Worm (Caenorhabditis elegans) whole organism, L4 larva: ENCODE results near the gene srsx-6.
A peak's percentile ranks its signal among the peaks of the same experiment; 100 is the strongest.

Experiments used
- D1046.2 ChIP-seq: fragments of 200-800 bp; sonication (Bioruptor generic); IDR thresholded peaks from 2 replicates; pipeline ENCODE4 v1.3.6; 2022; ENCODE audit warnings: missing genetic modification characterization, missing compliant biosample characterization
- F10B5.3 ChIP-seq: sonication (generic microtip); optimal IDR thresholded peaks from 2 replicates; lab custom pipeline; 2016; ENCODE audit warnings: mild to moderate bottlenecking, missing genetic modification characterization, missing compliant biosample characterization
- T20F7.1 ChIP-seq: fragments of 200-800 bp; sonication (Bioruptor generic); optimal IDR thresholded peaks from 2 replicates; lab custom pipeline; 2018; ENCODE audit warnings: mild to moderate bottlenecking, missing genetic modification characterization, missing compliant biosample characterization
- T26A8.4 ChIP-seq: fragments of 200-800 bp; sonication (Bioruptor generic); IDR thresholded peaks from 2 replicates; pipeline ENCODE4 v1.3.6; 2022; ENCODE audit warnings: missing genetic modification characterization, missing compliant biosample characterization
- Y48G9A.11 ChIP-seq: fragments of 200-800 bp; sonication (Bioruptor generic); IDR thresholded peaks from 2 replicates; pipeline ENCODE4 v1.3.6; 2022; ENCODE audit warnings: missing genetic modification reagents, missing genetic modification characterization, missing compliant biosample characterization
- aha-1 ChIP-seq: fragments of 150-350 bp; peaks from one replicate; lab custom pipeline; 2014; ENCODE audit warnings: missing biosample characterization, missing genetic modification characterization
- ceh-44 ChIP-seq: fragments of 200-800 bp; sonication (Bioruptor generic); IDR thresholded peaks from 2 replicates; pipeline ENCODE4 v1.3.6; 2022; ENCODE audit warnings: missing genetic modification reagents, missing genetic modification characterization, missing compliant biosample characterization
- daf-16 ChIP-seq, 3 experiments: sonication (generic microtip); optimal IDR thresholded peaks; 2 replicates each; lab custom pipeline; 2016 to 2017; ENCODE audit warnings: missing genetic modification characterization in 3 of 3, missing genetic modification reagents in 3 of 3, mild to moderate bottlenecking in 2 of 3, missing compliant biosample characterization in 2 of 3, missing biosample characterization in 1 of 3, moderate library complexity in 1 of 3
- daf-19 ChIP-seq: fragments of 200-800 bp; sonication (Bioruptor generic); conservative IDR thresholded peaks from 2 replicates; pipeline ENCODE4 v1.3.6; 2022; ENCODE audit warnings: missing genetic modification characterization, missing compliant biosample characterization
- daf-8 ChIP-seq: fragments of 200-800 bp; sonication (Bioruptor generic); IDR thresholded peaks from 2 replicates; pipeline ENCODE4 v1.3.6; 2022; ENCODE audit warnings: missing genetic modification characterization, missing compliant biosample characterization
- dmd-6 ChIP-seq: fragments of 200-800 bp; sonication (Bioruptor generic); IDR thresholded peaks from 2 replicates; pipeline ENCODE4 v1.3.6; 2022; ENCODE audit warnings: missing genetic modification reagents, missing genetic modification characterization, missing compliant biosample characterization
- dmd-9 ChIP-seq: fragments of 200-800 bp; sonication (Bioruptor generic); IDR thresholded peaks from 2 replicates; pipeline ENCODE4 v1.3.6; 2022; ENCODE audit warnings: missing genetic modification reagents, missing genetic modification characterization, missing compliant biosample characterization
- dpl-1 ChIP-seq: fragments of 150-350 bp; optimal IDR thresholded peaks from 2 replicates; lab custom pipeline; 2014; ENCODE audit warnings: missing biosample characterization, missing genetic modification reagents, missing genetic modification characterization
- egl-43 ChIP-seq: fragments of 200-800 bp; sonication (Bioruptor generic); IDR thresholded peaks from 2 replicates; pipeline ENCODE4 v1.3.6; 2022; ENCODE audit warnings: missing genetic modification reagents, missing genetic modification characterization, missing compliant biosample characterization
- fkh-10 ChIP-seq: fragments of 150-350 bp; optimal IDR thresholded peaks from 2 replicates; lab custom pipeline; 2014; ENCODE audit warnings: missing biosample characterization, missing genetic modification reagents, missing genetic modification characterization
- fos-1 ChIP-seq: fragments of 150-350 bp; optimal IDR thresholded peaks from 2 replicates; lab custom pipeline; 2014; ENCODE audit warnings: missing biosample characterization, missing genetic modification characterization
- gei-8 ChIP-seq: fragments of 200-800 bp; sonication (Bioruptor generic); optimal IDR thresholded peaks from 2 replicates; lab custom pipeline; 2018; ENCODE audit warnings: mild to moderate bottlenecking, missing genetic modification characterization, missing compliant biosample characterization
- hmg-1.1 ChIP-seq: fragments of 200-800 bp; sonication (Bioruptor generic); IDR thresholded peaks from 2 replicates; pipeline ENCODE4 v1.3.6; 2022; ENCODE audit warnings: missing genetic modification reagents, missing genetic modification characterization, missing compliant biosample characterization
- lin-38 ChIP-seq: fragments of 200-800 bp; sonication (Bioruptor generic); IDR thresholded peaks from 2 replicates; pipeline ENCODE4 v1.3.6; 2022; ENCODE audit warnings: missing genetic modification reagents, missing genetic modification characterization, missing compliant biosample characterization
- lir-3 ChIP-seq: sonication (generic microtip); optimal IDR thresholded peaks from 2 replicates; lab custom pipeline; 2016; ENCODE audit warnings: mild to moderate bottlenecking, missing genetic modification characterization, missing compliant biosample characterization
- mep-1 ChIP-seq: fragments of 150-350 bp; sonication (generic microtip); optimal IDR thresholded peaks from 3 replicates; lab custom pipeline; 2014; ENCODE audit warnings: missing biosample characterization, missing genetic modification characterization
- nhr-111 ChIP-seq: fragments of 200-800 bp; sonication (Bioruptor generic); optimal IDR thresholded peaks from 2 replicates; lab custom pipeline; 2018; ENCODE audit warnings: mild to moderate bottlenecking, missing genetic modification characterization, missing compliant biosample characterization
- nhr-25 ChIP-seq: sonication (generic microtip); optimal IDR thresholded peaks from 2 replicates; lab custom pipeline; 2017; ENCODE audit warnings: missing genetic modification characterization, mild to moderate bottlenecking, missing compliant biosample characterization, antibody characterized with exemption, moderate library complexity, borderline replicate concordance; ENCODE audit not compliant: insufficient read depth
- php-3 ChIP-seq: fragments of 200-800 bp; sonication (Bioruptor generic); IDR thresholded peaks from 2 replicates; pipeline ENCODE4 v1.3.6; 2022; ENCODE audit warnings: missing genetic modification reagents, missing genetic modification characterization, missing compliant biosample characterization
- rbr-2 ChIP-seq: sonication (generic microtip); optimal IDR thresholded peaks from 2 replicates; lab custom pipeline; 2016; ENCODE audit warnings: missing genotype, missing genetic modification characterization, missing compliant biosample characterization
- saeg-2 ChIP-seq: fragments of 200-800 bp; sonication (Bioruptor generic); IDR thresholded peaks from 2 replicates; pipeline ENCODE4 v1.3.6; 2022; ENCODE audit warnings: missing genetic modification reagents, missing genetic modification characterization, missing compliant biosample characterization
- snpc-4 ChIP-seq: fragments of 150-350 bp; optimal IDR thresholded peaks from 2 replicates; lab custom pipeline; 2014; ENCODE audit warnings: missing biosample characterization, missing genetic modification characterization
- spr-1 ChIP-seq: sonication (generic microtip); optimal IDR thresholded peaks from 2 replicates; lab custom pipeline; 2016; ENCODE audit warnings: mild to moderate bottlenecking, missing genetic modification characterization, missing compliant biosample characterization
- unc-62 ChIP-seq, 3 experiments: fragments of 150-350 bp in 1 of 3; sonication (generic microtip); optimal IDR thresholded peaks in 2 of 3; peaks in 1 of 3; 1 replicate in 1 of 3; 2 replicates in 2 of 3; lab custom pipeline; 2014 to 2017; ENCODE audit warnings: missing biosample characterization in 3 of 3, missing genetic modification characterization in 3 of 3, missing genetic modification reagents in 3 of 3, missing genotype in 1 of 3
- zfp-3 ChIP-seq: fragments of 200-800 bp; sonication (Bioruptor generic); conservative IDR thresholded peaks from 2 replicates; pipeline ENCODE4 v1.3.6; 2022; ENCODE audit warnings: missing genetic modification reagents, missing genetic modification characterization, missing compliant biosample characterization
- zip-2 ChIP-seq: fragments of 150-350 bp; optimal IDR thresholded peaks from 2 replicates; lab custom pipeline; 2014; ENCODE audit warnings: missing biosample characterization, missing genetic modification characterization

The srsx-6 gene

ce11 chrV:7901222-7901621, 25.7 kb upstream of the srsx-6 start:
- no peak for TF ChIP-seq T20F7.1 (GFP tag; lab: Kevin White, UChicago)
- no peak for TF ChIP-seq hmg-1.1
- no peak for TF ChIP-seq zfp-3 (GFP tag; lab: Robert Waterston, UW)
- TF ChIP-seq dpl-1, result no peak
- no peak for TF ChIP-seq nhr-111 (GFP tag; lab: Kevin White, UChicago)
- TF ChIP-seq dmd-9, result no peak
- TF ChIP-seq fos-1 (tag; lab: Kevin White, UChicago), result no peak
- TF ChIP-seq saeg-2, result no peak

ce11 chrV:7904389-7904788, 22.5 kb upstream of the srsx-6 start:
- TF ChIP-seq daf-8 (GFP tag; lab: Robert Waterston, UW), result no peak
- TF ChIP-seq lin-38 (GFP tag; lab: Robert Waterston, UW), result no peak
- no peak for TF ChIP-seq T26A8.4
- peak in 1 of 2 experiments; percentile 80 for TF ChIP-seq unc-62 (GFP tag; optimal IDR thresholded peaks at IDR 0.05 in 1 of 2; lab: Kevin White, UChicago)
- no peak for TF ChIP-seq unc-62 (tag; optimal IDR thresholded peaks at IDR 0.05; lab: Kevin White, UChicago)
- TF ChIP-seq mep-1, result no peak
- TF ChIP-seq snpc-4 (tag; lab: Kevin White, UChicago), result no peak
- no peak for TF ChIP-seq aha-1 (tag; lab: Kevin White, UChicago)
- no peak for TF ChIP-seq dpl-1
- peak; percentile 92 for TF ChIP-seq fkh-10 (GFP tag; lab: Kevin White, UChicago)
- no peak for TF ChIP-seq lir-3 (tag; lab: Kevin White, UChicago)
- no peak for TF ChIP-seq nhr-25 (tag; lab: Kevin White, UChicago)
- no peak for TF ChIP-seq spr-1 (tag; lab: Kevin White, UChicago)

ce11 chrV:7908431-7908830, 18.5 kb upstream of the srsx-6 start:
- TF ChIP-seq unc-62 (GFP tag; optimal IDR thresholded peaks at IDR 0.05 in 1 of 2; lab: Kevin White, UChicago) (no peak), unc-62 (tag; optimal IDR thresholded peaks at IDR 0.05; lab: Kevin White, UChicago) (no peak), daf-16 (GFP tag; optimal IDR thresholded peaks at IDR 0.05; lab: Kevin White, UChicago) (peak in 1 of 2 experiments; percentile 94), daf-16 (tag; optimal IDR thresholded peaks at IDR 0.05; lab: Kevin White, UChicago) (no peak), dmd-6 (GFP tag; lab: Robert Waterston, UW) (no peak)
- TF ChIP-seq, all 104 proteins: peak for 1

- TF ChIP-seq nhr-25 (tag; lab: Kevin White, UChicago) (no peak), egl-43 (GFP tag; lab: Robert Waterston, UW) (no peak), F10B5.3 (tag; lab: Kevin White, UChicago) (no peak), unc-62 (GFP tag; optimal IDR thresholded peaks at IDR 0.05 in 1 of 2; lab: Kevin White, UChicago) (no peak), unc-62 (tag; optimal IDR thresholded peaks at IDR 0.05; lab: Kevin White, UChicago) (no peak), gei-8 (no peak)
Measured at ce11 chrV:7925483-7925882, 1.4 kb upstream of the srsx-6 start, which contains the start of gene srsx-7. Gene srsx-7, plus strand, starts transcription at chrV:7925783.

- TF ChIP-seq daf-19 (no peak), dmd-9 (no peak), php-3 (GFP tag; lab: Robert Waterston, UW) (no peak), zip-2 (no peak), rbr-2 (no peak), ceh-44 (GFP tag; lab: Robert Waterston, UW) (no peak), nhr-25 (tag; lab: Kevin White, UChicago) (no peak), D1046.2 (GFP tag; lab: Robert Waterston, UW) (no peak), Y48G9A.11 (GFP tag; lab: Robert Waterston, UW) (no peak)
Measured at ce11 chrV:7928660-7929059, 1.8 kb downstream of the srsx-6 start, which contains the start of gene srsx-5. Gene srsx-5, plus strand, starts transcription at chrV:7928960.
